Worm (Caenorhabditis elegans) whole organism, young adult: ENCODE results near the gene M163.11.

Experiments
- B0035.1 ChIP-seq: sonication (generic microtip); optimal IDR thresholded peaks from 2 replicates; lab custom pipeline; 2016; ENCODE audit warnings: missing genetic modification characterization, mild to moderate bottlenecking, missing compliant biosample characterization, missing genotype, missing genetic modification reagents
- B0261.1 ChIP-seq: sonication (generic microtip); optimal IDR thresholded peaks from 2 replicates; lab custom pipeline; 2016; ENCODE audit warnings: mild to moderate bottlenecking, missing genetic modification characterization, moderate library complexity, missing compliant biosample characterization
- C17E4.6 ChIP-seq: fragments of 200-800 bp; sonication (Bioruptor generic); IDR thresholded peaks from 2 replicates; pipeline ENCODE4 v1.3.6; 2022; ENCODE audit warnings: missing genetic modification reagents, missing genetic modification characterization, missing compliant biosample characterization
- F10E7.11 ChIP-seq: sonication (generic microtip); optimal IDR thresholded peaks from 2 replicates; lab custom pipeline; 2017; ENCODE audit warnings: mild to moderate bottlenecking, missing genetic modification characterization, moderate library complexity, missing compliant biosample characterization
- F22D6.2 ChIP-seq: sonication (generic microtip); optimal IDR thresholded peaks from 2 replicates; lab custom pipeline; 2016; ENCODE audit warnings: mild to moderate bottlenecking, missing genetic modification characterization, missing compliant biosample characterization
- K12H6.12 ChIP-seq: fragments of 200-800 bp; sonication (Bioruptor generic); optimal IDR thresholded peaks from 2 replicates; lab custom pipeline; 2018; ENCODE audit warnings: mild to moderate bottlenecking, missing genetic modification characterization, missing compliant biosample characterization
- Y53F4B.3 ChIP-seq: fragments of 200-800 bp; sonication (Bioruptor generic); IDR thresholded peaks from 2 replicates; pipeline ENCODE4 v1.3.6; 2022; ENCODE audit warnings: missing genetic modification reagents, missing genetic modification characterization, missing compliant biosample characterization
- Y79H2A.3 ChIP-seq: fragments of 200-800 bp; sonication (Bioruptor generic); conservative IDR thresholded peaks from 2 replicates; pipeline ENCODE4 v1.3.6; 2022; ENCODE audit warnings: missing genetic modification reagents, missing genetic modification characterization, missing compliant biosample characterization
- Y95B8A.8 ChIP-seq: fragments of 200-800 bp; sonication (Bioruptor generic); IDR thresholded peaks from 2 replicates; pipeline ENCODE4 v1.3.6; 2022; ENCODE audit warnings: missing genetic modification reagents, missing genetic modification characterization, missing compliant biosample characterization
- aptf-2 ChIP-seq: fragments of 200-800 bp; sonication (Bioruptor generic); conservative IDR thresholded peaks from 2 replicates; pipeline ENCODE4 v1.3.6; 2022; ENCODE audit warnings: missing genetic modification reagents, missing genetic modification characterization, missing compliant biosample characterization
- attf-3 ChIP-seq: fragments of 200-800 bp; sonication (Bioruptor generic); conservative IDR thresholded peaks from 2 replicates; pipeline ENCODE4 v1.3.6; 2022; ENCODE audit warnings: missing genetic modification reagents, missing genetic modification characterization, missing compliant biosample characterization
- attf-6 ChIP-seq: fragments of 200-800 bp; sonication (Bioruptor generic); IDR thresholded peaks from 2 replicates; pipeline ENCODE4 v1.3.6; 2022; ENCODE audit warnings: missing genetic modification reagents, missing genetic modification characterization, missing compliant biosample characterization
- ceh-91 ChIP-seq: fragments of 200-800 bp; sonication (Bioruptor generic); IDR thresholded peaks from 2 replicates; pipeline ENCODE4 v1.3.6; 2022; ENCODE audit warnings: missing genetic modification reagents, missing genetic modification characterization, missing compliant biosample characterization
- die-1 ChIP-seq: sonication (generic microtip); optimal IDR thresholded peaks from 2 replicates; lab custom pipeline; 2016; ENCODE audit warnings: missing genotype, mild to moderate bottlenecking, missing genetic modification characterization, missing compliant biosample characterization
- egl-18 ChIP-seq: fragments of 200-800 bp; sonication (Bioruptor generic); IDR thresholded peaks from 2 replicates; pipeline ENCODE4 v1.3.6; 2022; ENCODE audit warnings: missing genetic modification reagents, missing genetic modification characterization, missing compliant biosample characterization
- ekl-4 ChIP-seq: fragments of 200-800 bp; sonication (Bioruptor generic); IDR thresholded peaks from 2 replicates; pipeline ENCODE4 v1.3.6; 2022; ENCODE audit warnings: missing genetic modification reagents, missing genetic modification characterization, missing compliant biosample characterization
- ets-4 ChIP-seq: fragments of 200-800 bp; sonication (Bioruptor generic); optimal IDR thresholded peaks from 2 replicates; lab custom pipeline; 2018; ENCODE audit warnings: mild to moderate bottlenecking, missing genetic modification characterization, missing compliant biosample characterization
- gei-17 ChIP-seq: fragments of 200-800 bp; sonication (Bioruptor generic); optimal IDR thresholded peaks from 2 replicates; lab custom pipeline; 2018; ENCODE audit warnings: mild to moderate bottlenecking, missing genetic modification characterization, missing compliant biosample characterization
- him-1 ChIP-seq: sonication (generic microtip); optimal IDR thresholded peaks from 2 replicates; lab custom pipeline; 2016; ENCODE audit warnings: missing genotype, missing genetic modification reagents, missing genetic modification characterization, missing compliant biosample characterization
- hmg-20 ChIP-seq: fragments of 200-800 bp; sonication (Bioruptor generic); IDR thresholded peaks from 2 replicates; pipeline ENCODE4 v1.3.6; 2022; ENCODE audit warnings: missing genetic modification reagents, missing genetic modification characterization, missing compliant biosample characterization
- hrde-1 ChIP-seq: sonication (generic microtip); optimal IDR thresholded peaks from 2 replicates; lab custom pipeline; 2016; ENCODE audit warnings: missing genetic modification characterization, mild to moderate bottlenecking, missing compliant biosample characterization, moderate library complexity, missing genotype, missing genetic modification reagents, borderline replicate concordance
- hsf-1 ChIP-seq: fragments of 200-800 bp; sonication (Bioruptor generic); IDR thresholded peaks from 2 replicates; pipeline ENCODE4 v1.3.6; 2022; ENCODE audit warnings: missing genetic modification reagents, missing genetic modification characterization, missing compliant biosample characterization
- let-526 ChIP-seq: fragments of 200-800 bp; sonication (Bioruptor generic); IDR thresholded peaks from 2 replicates; pipeline ENCODE4 v1.3.6; 2022; ENCODE audit warnings: missing genetic modification reagents, missing genetic modification characterization, missing compliant biosample characterization
- lin-26 ChIP-seq: fragments of 200-800 bp; sonication (Bioruptor generic); IDR thresholded peaks from 2 replicates; pipeline ENCODE4 v1.3.6; 2022; ENCODE audit warnings: missing genetic modification reagents, missing genetic modification characterization, missing compliant biosample characterization
- lin-35 ChIP-seq, 3 experiments: fragments of 150-350 bp in 2 of 3; sonication (generic microtip) in 1 of 3; optimal IDR thresholded peaks; 2 replicates each; lab custom pipeline; 2014 to 2018; ENCODE audit warnings: missing biosample characterization in 3 of 3, missing genetic modification characterization in 3 of 3, missing genetic modification reagents in 3 of 3
- mcd-1 ChIP-seq: fragments of 200-800 bp; sonication (Bioruptor generic); IDR thresholded peaks from 2 replicates; pipeline ENCODE4 v1.3.6; 2022; ENCODE audit warnings: missing genetic modification reagents, missing genetic modification characterization, missing compliant biosample characterization
- nhr-80 ChIP-seq: sonication (generic microtip); optimal IDR thresholded peaks from 2 replicates; lab custom pipeline; 2016; ENCODE audit warnings: missing genetic modification characterization, missing compliant biosample characterization
- pha-4 ChIP-seq: fragments of 150-350 bp; sonication (generic microtip); optimal IDR thresholded peaks from 2 replicates; lab custom pipeline; 2014; ENCODE audit warnings: missing biosample characterization, missing genetic modification reagents, missing genetic modification characterization
- rcor-1 ChIP-seq: fragments of 200-800 bp; sonication (Bioruptor generic); IDR thresholded peaks from 2 replicates; pipeline ENCODE4 v1.3.6; 2022; ENCODE audit warnings: missing genetic modification reagents, missing genetic modification characterization, missing compliant biosample characterization
- repo-1 ChIP-seq: sonication (generic microtip); optimal IDR thresholded peaks from 2 replicates; lab custom pipeline; 2017; ENCODE audit warnings: mild to moderate bottlenecking, missing genetic modification characterization, missing compliant biosample characterization
- rpc-1 ChIP-seq, 2 experiments: fragments of 150-350 bp in 1 of 2; sonication (generic microtip) in 1 of 2; optimal IDR thresholded peaks; 2 replicates each; lab custom pipeline; 2014 to 2018; ENCODE audit warnings: missing biosample characterization in 1 of 2, missing genetic modification characterization in 1 of 2, missing genetic modification reagents in 1 of 2, missing genotype in 1 of 2
- sdz-38 ChIP-seq: sonication (generic microtip); optimal IDR thresholded peaks from 2 replicates; lab custom pipeline; 2016; ENCODE audit warnings: missing genotype, missing genetic modification characterization, missing compliant biosample characterization
- sptf-2 ChIP-seq: fragments of 200-800 bp; sonication (Bioruptor generic); optimal IDR thresholded peaks from 2 replicates; lab custom pipeline; 2018; ENCODE audit warnings: mild to moderate bottlenecking, missing genetic modification characterization, missing compliant biosample characterization
- tbp1 ChIP-seq: fragments of 200-800 bp; sonication (Bioruptor generic); optimal IDR thresholded peaks from 2 replicates; lab custom pipeline; 2018; ENCODE audit warnings: mild to moderate bottlenecking, missing genetic modification characterization, missing compliant biosample characterization
- unc-62 ChIP-seq: fragments of 150-350 bp; optimal IDR thresholded peaks from 2 replicates; lab custom pipeline; 2014; ENCODE audit warnings: missing biosample characterization, missing genetic modification reagents, missing genetic modification characterization
- zfh-2 ChIP-seq: fragments of 200-800 bp; sonication (Bioruptor generic); conservative IDR thresholded peaks from 2 replicates; pipeline ENCODE4 v1.3.6; 2022; ENCODE audit warnings: missing genetic modification reagents, missing genetic modification characterization, missing compliant biosample characterization
- zim-3 ChIP-seq: sonication (generic microtip); optimal IDR thresholded peaks from 2 replicates; lab custom pipeline; 2017; ENCODE audit warnings: mild to moderate bottlenecking, missing genetic modification characterization, moderate library complexity, missing compliant biosample characterization
- ztf-18 ChIP-seq: sonication (generic microtip); optimal IDR thresholded peaks from 2 replicates; lab custom pipeline; 2016; ENCODE audit warnings: missing genotype, mild to moderate bottlenecking, missing genetic modification characterization, missing compliant biosample characterization

M163.11 gene

ce11 chrX:14492441-14492840 is 13.3 kb downstream of the M163.11 start:
- no peak for TF ChIP-seq Y79H2A.3 (GFP tag; lab: Robert Waterston, UW)
- no peak for TF ChIP-seq lin-35 (GFP tag; optimal IDR thresholded peaks at IDR 0.05; lab: Kevin White, UChicago)
- TF ChIP-seq attf-3, result no peak
- no peak for TF ChIP-seq ceh-91 (GFP tag; lab: Robert Waterston, UW)
- TF ChIP-seq K12H6.12 (tag; lab: Kevin White, UChicago), result no peak
- TF ChIP-seq let-526, result no peak
- TF ChIP-seq Y53F4B.3 (GFP tag; lab: Robert Waterston, UW), result no peak
- TF ChIP-seq him-1 (tag; lab: Kevin White, UChicago), result no peak
- no peak for TF ChIP-seq nhr-80 (tag; lab: Kevin White, UChicago)
- no peak for TF ChIP-seq aptf-2 (GFP tag; lab: Robert Waterston, UW)
- no peak for TF ChIP-seq pha-4 (tag; lab: Kevin White, UChicago)
- no peak for TF ChIP-seq F22D6.2 (tag; lab: Kevin White, UChicago)

DNA sequence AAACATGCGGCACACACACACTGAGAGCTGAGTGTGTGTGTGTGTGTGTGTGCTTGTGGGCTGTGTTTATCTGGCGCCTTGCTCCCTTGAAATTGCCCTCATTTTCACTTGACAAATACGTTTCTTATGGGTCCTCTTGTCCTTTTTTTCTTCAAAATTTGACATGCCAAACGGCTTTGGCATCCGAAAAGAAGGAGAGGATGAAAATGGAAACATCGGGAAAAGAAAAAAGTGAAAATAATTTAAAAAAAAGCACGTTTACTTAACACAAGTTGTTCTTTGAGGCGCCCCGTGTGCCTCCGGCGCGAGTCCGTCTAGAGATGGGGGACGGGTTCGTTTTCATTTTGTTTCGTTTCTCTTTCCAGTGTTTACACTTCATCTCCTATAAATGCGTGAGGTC is 15.9 kb downstream of the M163.11 start:
- 0 out of 2 replicates have a peak, but pooled peaks have one; percentile 6 for TF ChIP-seq egl-18 (GFP tag; lab: Robert Waterston, UW)
- no peak for TF ChIP-seq B0035.1 (tag; lab: Kevin White, UChicago)

ce11 chrX:14495785-14496184 is 16.6 kb downstream of the M163.11 start, which contains the start of gene ztf-14:
ztf-14 (plus strand) TSS chrX:14496085.
- TF ChIP-seq let-526, result no peak
- TF ChIP-seq sdz-38, result no peak
- TF ChIP-seq pha-4 (tag; lab: Kevin White, UChicago), result no peak
- TF ChIP-seq C17E4.6 (GFP tag; lab: Robert Waterston, UW), result no peak
- TF ChIP-seq ceh-91 (GFP tag; lab: Robert Waterston, UW), result no peak
- TF ChIP-seq hmg-20 (GFP tag; lab: Robert Waterston, UW), result no peak
- TF ChIP-seq ekl-4 (GFP tag; lab: Robert Waterston, UW), result no peak

- TF ChIP-seq nhr-80 (tag; lab: Kevin White, UChicago) (peak; percentile 3), rpc-1 (optimal IDR thresholded peaks at IDR 0.05; lab: Kevin White, UChicago) (no peak), rpc-1 (tag; optimal IDR thresholded peaks at IDR 0.05; lab: Kevin White, UChicago) (no peak)
Measured at ce11 chrX:14496545-14496944, 17.4 kb downstream of the M163.11 start.

DNA sequence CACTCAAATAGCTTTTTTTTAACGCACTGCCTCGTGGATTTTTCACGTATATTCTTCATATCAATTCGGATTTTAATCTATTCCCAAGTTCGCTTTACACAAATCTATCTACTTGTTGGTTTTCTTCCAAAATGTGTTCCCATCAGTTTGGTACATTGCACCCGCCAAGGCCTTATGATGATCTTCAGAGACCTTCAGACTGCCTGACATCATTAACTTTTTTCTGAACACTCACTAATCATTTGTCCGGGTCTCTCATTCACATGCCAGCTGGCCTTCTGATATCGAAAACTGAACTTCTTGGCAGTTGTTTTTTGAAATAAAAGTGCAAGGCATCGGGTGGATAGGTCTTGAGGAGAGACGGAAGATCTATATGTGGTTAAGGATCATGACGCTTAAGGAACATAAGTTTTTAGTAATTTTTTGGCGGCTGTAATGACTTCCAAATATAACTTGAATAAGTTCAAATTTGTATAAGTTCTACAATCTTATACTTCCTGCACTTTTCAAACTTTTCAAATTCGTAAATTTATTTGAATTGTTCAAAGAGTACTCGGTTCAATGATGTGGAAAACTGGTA is 20.7 kb downstream of the M163.11 start:
- TF ChIP-seq die-1 (tag; lab: Kevin White, UChicago) (no peak), ztf-18 (tag; lab: Kevin White, UChicago) (no peak), unc-62 (GFP tag; lab: Kevin White, UChicago) (peak; percentile 17)

DNA sequence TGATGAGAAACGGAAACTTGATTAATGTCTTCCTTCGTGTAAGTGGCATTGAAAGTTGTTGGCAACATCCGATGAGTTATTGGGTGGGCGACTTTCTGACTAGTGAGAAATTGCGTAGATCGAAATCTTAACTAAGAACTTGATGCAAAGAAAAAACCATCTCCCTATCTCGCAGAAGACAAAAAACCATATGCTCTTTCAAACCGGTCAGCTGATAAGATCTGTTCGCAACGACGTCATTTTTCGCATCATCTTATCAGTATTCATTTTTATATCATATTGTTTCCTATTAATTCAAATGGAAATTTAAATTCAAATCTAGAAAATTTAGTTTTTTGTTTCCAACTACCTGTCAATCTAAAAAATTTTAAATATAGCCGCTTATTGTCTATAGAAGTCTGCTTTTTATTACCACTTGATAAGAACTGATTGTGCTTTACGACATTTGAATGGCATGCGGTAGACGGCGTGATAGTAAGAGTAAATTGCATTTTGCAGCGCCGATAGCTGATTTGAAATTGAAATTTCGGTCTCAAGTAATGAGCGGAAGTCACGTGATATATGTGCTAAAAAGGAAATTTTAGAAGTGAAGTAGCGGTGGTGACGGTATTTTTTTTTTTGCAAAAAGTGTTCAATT is 21.4 kb downstream of the M163.11 start:
- TF ChIP-seq hrde-1 (tag; lab: Kevin White, UChicago), result no peak
- no peak for TF ChIP-seq rcor-1 (GFP tag; lab: Robert Waterston, UW)
- TF ChIP-seq lin-26 (GFP tag; lab: Robert Waterston, UW), result no peak
- no peak for TF ChIP-seq zfh-2 (GFP tag; lab: Robert Waterston, UW)
- TF ChIP-seq gei-17 (GFP tag; lab: Kevin White, UChicago), result peak; percentile 19
- no peak for TF ChIP-seq Y95B8A.8 (GFP tag; lab: Robert Waterston, UW)
- TF ChIP-seq sptf-2 (GFP tag; lab: Kevin White, UChicago), result no peak
- TF ChIP-seq zim-3 (tag; lab: Kevin White, UChicago), result no peak
- no peak for TF ChIP-seq ets-4 (GFP tag; lab: Kevin White, UChicago)
- no peak for TF ChIP-seq attf-6
- TF ChIP-seq tbp1 (GFP tag; lab: Kevin White, UChicago), result peak; percentile 46
- TF ChIP-seq hsf-1, result no peak
- no peak for TF ChIP-seq repo-1 (tag; lab: Kevin White, UChicago)
- no peak for TF ChIP-seq sdz-38
- TF ChIP-seq mcd-1 (GFP tag; lab: Robert Waterston, UW), result no peak
- no peak for TF ChIP-seq B0261.1 (tag; lab: Kevin White, UChicago)
- no peak for TF ChIP-seq F10E7.11 (tag; lab: Kevin White, UChicago)
- TF ChIP-seq pha-4 (tag; lab: Kevin White, UChicago), result peak; percentile 43
